Worm (Caenorhabditis elegans) whole organism, L3 larva: ENCODE data around the gene ZK892.3.
A peak's percentile ranks its signal among the peaks of the same experiment; 100 is the strongest.

Source experiments
- ceh-28 ChIP-seq: fragments of 150-350 bp; optimal IDR thresholded peaks from 2 replicates; lab custom pipeline; 2014; ENCODE audit warnings: missing biosample characterization, missing genetic modification reagents, missing genetic modification characterization
- nhr-25 ChIP-seq: sonication (generic microtip); optimal IDR thresholded peaks from 2 replicates; lab custom pipeline; 2017; ENCODE audit warnings: missing biosample characterization, missing genetic modification characterization
- nhr-76 ChIP-seq: fragments of 150-350 bp; sonication (generic microtip); optimal IDR thresholded peaks from 5 replicates; lab custom pipeline; 2014; ENCODE audit warnings: missing biosample characterization, missing genetic modification characterization

- TF ChIP-seq ceh-28 (tag; lab: Kevin White, UChicago) (peak; percentile 48), nhr-25 (tag; lab: Kevin White, UChicago) (no peak), nhr-76 (tag; lab: Kevin White, UChicago) (no peak)
Observed at ce11 chrII:9974210-9974609, 27.4 kb upstream of the ZK892.3 start.
